Worm (Caenorhabditis elegans) whole organism, young adult: Measurements from ENCODE around the gene Y46B2A.3.

Experiments
- ama-1 ChIP-seq, 3 experiments: fragments of 150-350 bp in 1 of 3; sonication (generic microtip) in 2 of 3; optimal IDR thresholded peaks; 2 replicates each; lab custom pipeline; 2014 to 2018; ENCODE audit warnings: missing biosample characterization in 2 of 3, missing genetic modification characterization in 2 of 3, missing genetic modification reagents in 2 of 3
- efl-1 ChIP-seq: fragments of 150-350 bp; optimal IDR thresholded peaks from 2 replicates; lab custom pipeline; 2014; ENCODE audit warnings: missing biosample characterization, missing genetic modification reagents, missing genetic modification characterization
- let-526 ChIP-seq: fragments of 200-800 bp; sonication (Bioruptor generic); IDR thresholded peaks from 2 replicates; pipeline ENCODE4 v1.3.6; 2022; ENCODE audit warnings: missing genetic modification reagents, missing genetic modification characterization, missing compliant biosample characterization
- lir-1 ChIP-seq: fragments of 200-800 bp; sonication (Bioruptor generic); conservative IDR thresholded peaks from 2 replicates; pipeline ENCODE4 v1.3.6; 2022; ENCODE audit warnings: missing genetic modification reagents, missing genetic modification characterization, missing compliant biosample characterization
- nfya-2 ChIP-seq: fragments of 200-800 bp; sonication (Bioruptor generic); IDR thresholded peaks from 2 replicates; pipeline ENCODE4 v1.3.6; 2022; ENCODE audit warnings: missing genetic modification reagents, missing genetic modification characterization, missing compliant biosample characterization
- rpc-1 ChIP-seq, 2 experiments: fragments of 150-350 bp in 1 of 2; sonication (generic microtip) in 1 of 2; optimal IDR thresholded peaks; 2 replicates each; lab custom pipeline; 2014 to 2018; ENCODE audit warnings: missing biosample characterization in 1 of 2, missing genetic modification characterization in 1 of 2, missing genetic modification reagents in 1 of 2, missing genotype in 1 of 2
- sea-2 ChIP-seq: fragments of 200-800 bp; sonication (Bioruptor generic); IDR thresholded peaks from 2 replicates; pipeline ENCODE4 v1.3.6; 2022; ENCODE audit warnings: missing genetic modification characterization, missing compliant biosample characterization
- tbp1 ChIP-seq: fragments of 200-800 bp; sonication (Bioruptor generic); optimal IDR thresholded peaks from 2 replicates; lab custom pipeline; 2018; ENCODE audit warnings: mild to moderate bottlenecking, missing genetic modification characterization, missing compliant biosample characterization

DNA sequence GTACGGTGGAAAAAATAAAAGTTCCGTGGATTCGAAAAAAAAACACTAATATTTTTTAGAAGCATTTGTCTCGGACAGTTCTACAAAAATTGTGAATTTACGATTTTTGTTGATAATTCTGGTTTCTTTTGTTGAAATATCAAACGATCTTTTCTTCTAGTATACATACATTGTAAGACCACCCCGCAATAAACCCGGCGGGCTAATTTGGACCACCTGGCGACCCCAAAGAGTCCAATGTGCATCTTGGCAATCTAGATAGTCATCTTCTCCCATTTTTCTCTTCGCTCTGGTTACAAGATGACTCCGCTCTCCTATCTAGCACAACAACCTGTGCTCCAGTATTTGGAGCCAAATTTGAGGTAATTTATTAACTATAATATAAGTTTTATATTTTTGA lies 49.1 kb upstream of the Y46B2A.3 start, which contains the start of gene fbxc-29:
- no peak for TF ChIP-seq rpc-1 (optimal IDR thresholded peaks at IDR 0.05; lab: Kevin White, UChicago)
- TF ChIP-seq rpc-1 (tag; optimal IDR thresholded peaks at IDR 0.05; lab: Kevin White, UChicago): no peak
- no peak for TF ChIP-seq ama-1 (optimal IDR thresholded peaks at IDR 0.05; lab: Kevin White, UChicago)
- TF ChIP-seq ama-1 (GFP tag; optimal IDR thresholded peaks at IDR 0.05; lab: Kevin White, UChicago): no peak
- no peak for TF ChIP-seq efl-1 (GFP tag; lab: Kevin White, UChicago)
- no peak for TF ChIP-seq let-526 (GFP tag; lab: Robert Waterston, UW)
- no peak for TF ChIP-seq lir-1 (GFP tag; lab: Robert Waterston, UW)
- no peak for TF ChIP-seq sea-2 (GFP tag; lab: Robert Waterston, UW)
- no peak for TF ChIP-seq nfya-2
- TF ChIP-seq tbp1 (GFP tag; lab: Kevin White, UChicago): no peak
